Fruit fly (Drosophila melanogaster): Measurements from ENCODE around the gene LeuRS.
A peak's percentile ranks its signal among the peaks of the same experiment; 100 is the strongest.

Gene LeuRS

dm6 chr2L:3479697-3480442 is 34.6 kb downstream of the LeuRS start (continued):
- TF ChIP-seq Lpt (GFP tag; optimal IDR thresholded peaks at IDR 0.05) (no peak), Bdp1 (GFP tag; optimal IDR thresholded peaks at IDR 0.05) (no peak), Tbp (GFP tag; optimal IDR thresholded peaks at IDR 0.05) (no peak), ase (GFP tag; IDR thresholded peaks at IDR 0.05) (no peak), CG12769 (tag; optimal IDR thresholded peaks at IDR 0.05) (peak; percentile 83), CG8089 (GFP tag; optimal IDR thresholded peaks at IDR 0.05) (no peak), CG11560 (tag; IDR thresholded peaks at IDR 0.05) (no peak), CG3281 (GFP tag; optimal IDR thresholded peaks at IDR 0.05) (no peak), tx (GFP tag; optimal IDR thresholded peaks at IDR 0.05) (no peak), Dip3 (GFP tag; optimal IDR thresholded peaks at IDR 0.05) (no peak), pho (GFP tag; optimal IDR thresholded peaks at IDR 0.05) (no peak), CG5180 (GFP tag; optimal IDR thresholded peaks at IDR 0.05) (no peak), CG16813 (GFP tag; IDR thresholded peaks at IDR 0.05; ENCODE audit: partially characterized antibody) (0 out of 3 replicates have a peak, but pooled peaks have one; percentile 14), bcd (GFP tag; optimal IDR thresholded peaks at IDR 0.05) (no peak), CG31388 (GFP tag; optimal IDR thresholded peaks at IDR 0.05) (no peak), CG4707 (GFP tag; optimal IDR thresholded peaks at IDR 0.05) (no peak), exex (tag; optimal IDR thresholded peaks at IDR 0.05) (no peak), Chrac-16 (GFP tag; optimal IDR thresholded peaks at IDR 0.05) (no peak), CG2202 (tag; optimal IDR thresholded peaks at IDR 0.05) (no peak), CG2199 (GFP tag; IDR thresholded peaks at IDR 0.05) (no peak), CG8281 (tag; optimal IDR thresholded peaks at IDR 0.05) (no peak), CG7987 (GFP tag; optimal IDR thresholded peaks at IDR 0.05) (peak; percentile 22), Sox100B (GFP tag; optimal IDR thresholded peaks at IDR 0.05) (no peak), B-H1 (GFP tag; IDR thresholded peaks at IDR 0.05) (no peak), bigmax (GFP tag; optimal IDR thresholded peaks at IDR 0.05) (no peak), B-H2 (GFP tag; optimal IDR thresholded peaks at IDR 0.05) (no peak), CG6654 (GFP tag; optimal IDR thresholded peaks at IDR 0.05) (no peak), chinmo (GFP tag; IDR thresholded peaks at IDR 0.05; ENCODE audit: partially characterized antibody) (peak; percentile 69; the same call in 1 of the 4 replicates), CG7786 (GFP tag; optimal IDR thresholded peaks at IDR 0.05) (no peak), slou (GFP tag; optimal IDR thresholded peaks at IDR 0.05) (no peak), kah (GFP tag; optimal IDR thresholded peaks at IDR 0.05) (peak; percentile 69), wek (GFP tag; optimal IDR thresholded peaks at IDR 0.05) (no peak), lbe (GFP tag; optimal IDR thresholded peaks at IDR 0.05) (peak; percentile 19), org-1 (GFP tag; optimal IDR thresholded peaks at IDR 0.05) (no peak), br (optimal IDR thresholded peaks at IDR 0.05) (no peak), Gug (GFP tag; IDR thresholded peaks at IDR 0.05) (no peak), CG16863 (GFP tag; optimal IDR thresholded peaks at IDR 0.05) (no peak), CG15479 (GFP tag; optimal IDR thresholded peaks at IDR 0.05) (no peak), CG12219 (GFP tag; optimal IDR thresholded peaks at IDR 0.05) (no peak), D19A (tag; optimal IDR thresholded peaks at IDR 0.05) (no peak), repo (GFP tag; optimal IDR thresholded peaks at IDR 0.05) (no peak), tin (GFP tag; optimal IDR thresholded peaks at IDR 0.05) (no peak), jumu (GFP tag; optimal IDR thresholded peaks at IDR 0.05) (no peak), Dref (GFP tag; IDR thresholded peaks at IDR 0.05) (no peak), Sin3A (optimal IDR thresholded peaks at IDR 0.05) (no peak), CG18764 (GFP tag; optimal IDR thresholded peaks at IDR 0.05) (no peak), Dfd (GFP tag; optimal IDR thresholded peaks at IDR 0.05) (no peak), CG32532 (GFP tag; IDR thresholded peaks at IDR 0.05) (no peak), HmgZ (tag; optimal IDR thresholded peaks at IDR 0.05) (no peak), tll (GFP tag; optimal IDR thresholded peaks at IDR 0.05) (no peak), BEAF-32 (GFP tag; optimal IDR thresholded peaks at IDR 0.05) (no peak)
